Fruit fly (Drosophila melanogaster): ENCODE results near the gene ksh.

DNA sequence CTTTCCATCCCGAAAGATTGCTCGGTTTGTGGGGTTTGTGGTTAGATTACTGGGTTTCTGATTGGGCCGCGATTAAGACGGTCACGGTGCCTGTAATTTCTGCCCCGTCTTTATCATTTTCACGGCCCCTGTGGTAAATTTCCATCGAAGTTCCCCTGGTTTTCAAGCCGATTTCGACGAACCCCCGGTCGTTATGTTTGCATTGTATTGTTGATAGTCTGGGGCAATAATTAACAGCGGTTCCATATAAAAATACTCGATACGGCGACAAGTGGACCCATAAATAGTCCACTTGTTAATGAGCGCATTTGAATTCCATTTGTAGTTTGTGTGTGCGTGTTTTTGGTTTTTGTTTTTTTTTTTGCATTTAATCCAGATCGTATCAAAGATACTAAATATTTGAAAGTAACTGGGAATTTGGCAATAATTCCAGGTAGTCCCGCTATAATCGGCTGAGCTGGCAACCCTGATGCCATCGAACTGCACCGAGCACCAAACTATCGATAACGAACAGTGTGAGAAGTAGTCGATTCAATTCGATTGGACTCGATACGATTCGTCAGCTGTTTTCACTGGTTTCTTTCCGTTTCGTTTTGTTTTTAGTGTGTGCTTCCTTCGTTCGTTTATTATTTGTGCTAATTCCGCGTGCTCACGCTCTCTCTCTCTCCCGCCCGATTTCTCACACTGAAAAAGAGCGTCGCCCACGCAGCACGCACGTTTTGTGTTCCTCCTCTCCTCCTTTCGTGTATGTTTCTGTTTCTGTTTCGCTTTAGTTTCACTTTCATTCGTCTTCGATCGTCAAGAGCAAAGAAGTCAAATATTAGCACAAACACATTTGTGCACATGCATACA, 10.8 kb upstream of the ksh start:
- no peak for TF ChIP-seq pan (optimal IDR thresholded peaks at IDR 0.05)
- no peak for TF ChIP-seq CG8478 (optimal IDR thresholded peaks at IDR 0.05)
- no peak for TF ChIP-seq psq (optimal IDR thresholded peaks at IDR 0.05)
- no peak for TF ChIP-seq EcR (GFP tag; optimal IDR thresholded peaks at IDR 0.05)
- no peak for TF ChIP-seq Dll (optimal IDR thresholded peaks at IDR 0.05)

Measured in whole organism.